Fruit fly (Drosophila melanogaster) whole organism, embryonic: ENCODE measurements around the gene CG43181.

Source experiments
- Bgb ChIP-seq: fragments of 200-800 bp; sonication (Bioruptor generic); IDR thresholded peaks from 2 replicates; pipeline ENCODE4 v1.3.6; 2022; ENCODE audit warnings: missing biosample characterization, missing genetic modification characterization; ENCODE audit not compliant: partially characterized antibody
- CG12769 ChIP-seq: fragments of 200-800 bp; sonication (Bioruptor generic); optimal IDR thresholded peaks from 2 replicates; lab custom pipeline; 2019; ENCODE audit warnings: missing biosample characterization, mild to moderate bottlenecking, missing genetic modification characterization, moderate library complexity
- CG13775 ChIP-seq: fragments of 200-800 bp; sonication (Bioruptor generic); optimal IDR thresholded peaks from 3 replicates; lab custom pipeline; 2017; ENCODE audit warnings: missing biosample characterization, mild to moderate bottlenecking, missing genetic modification characterization
- CG13894 ChIP-seq: fragments of 200-800 bp; sonication (Bioruptor generic); optimal IDR thresholded peaks from 3 replicates; lab custom pipeline; 2018; ENCODE audit warnings: missing biosample characterization, mild to moderate bottlenecking, missing genetic modification characterization, moderate library complexity
- CG14014 ChIP-seq: fragments of 200-800 bp; sonication (Bioruptor generic); IDR thresholded peaks from 2 replicates; pipeline ENCODE4 v1.3.6; 2022; ENCODE audit warnings: missing biosample characterization, missing genetic modification characterization
- CG18476 ChIP-seq: fragments of 200-800 bp; sonication (Bioruptor generic); optimal IDR thresholded peaks from 2 replicates; lab custom pipeline; 2016; ENCODE audit warnings: missing biosample characterization, mild to moderate bottlenecking, missing genetic modification characterization
- CG2199 ChIP-seq: fragments of 200-800 bp; sonication (Bioruptor generic); IDR thresholded peaks from 3 replicates; pipeline ENCODE4 v1.3.6; 2022; ENCODE audit warnings: missing biosample characterization, missing genetic modification characterization
- CG34224 ChIP-seq: fragments of 200-800 bp; sonication (Bioruptor generic); IDR thresholded peaks from 3 replicates; pipeline ENCODE4 v1.3.6; 2022; ENCODE audit warnings: missing biosample characterization, missing genetic modification characterization; ENCODE audit not compliant: partially characterized antibody
- CG42726 ChIP-seq: fragments of 200-800 bp; sonication (Bioruptor generic); IDR thresholded peaks from 2 replicates; pipeline ENCODE4 v1.3.6; 2022; ENCODE audit warnings: missing biosample characterization, missing genetic modification characterization; ENCODE audit not compliant: partially characterized antibody
- CG6654 ChIP-seq: fragments of 200-800 bp; sonication (Bioruptor generic); optimal IDR thresholded peaks from 2 replicates; lab custom pipeline; 2017; ENCODE audit warnings: missing biosample characterization, mild to moderate bottlenecking, missing genetic modification characterization
- CG6689 ChIP-seq: fragments of 200-800 bp; sonication (Bioruptor generic); IDR thresholded peaks from 2 replicates; pipeline ENCODE4 v1.3.6; 2022; ENCODE audit warnings: missing biosample characterization, missing genetic modification characterization
- CG9215 ChIP-seq: fragments of 200-800 bp; sonication (Bioruptor generic); IDR thresholded peaks from 2 replicates; pipeline ENCODE4 v1.3.6; 2022; ENCODE audit warnings: missing biosample characterization, missing genetic modification characterization
- CTCF ChIP-seq: fragments of 200-800 bp; sonication (Bioruptor generic); optimal IDR thresholded peaks from 2 replicates; lab custom pipeline; 2017; ENCODE audit warnings: missing biosample characterization, mild to moderate bottlenecking, missing genetic modification characterization, moderate library complexity
- Camta ChIP-seq: fragments of 200-800 bp; sonication (Bioruptor generic); optimal IDR thresholded peaks from 2 replicates; lab custom pipeline; 2016; ENCODE audit warnings: missing biosample characterization, missing genetic modification characterization
- Deaf1 ChIP-seq: fragments of 200-800 bp; optimal IDR thresholded peaks from 3 replicates; lab custom pipeline; 2019; ENCODE audit warnings: missing biosample characterization, mild to moderate bottlenecking, missing genetic modification characterization, moderate library complexity
- Dref ChIP-seq: fragments of 200-800 bp; sonication (Bioruptor generic); IDR thresholded peaks from 2 replicates; pipeline ENCODE4 v1.3.6; 2022; ENCODE audit warnings: missing biosample characterization, missing genetic modification characterization
- Hmr ChIP-seq: fragments of 200-800 bp; sonication (Bioruptor generic); optimal IDR thresholded peaks from 3 replicates; lab custom pipeline; 2017; ENCODE audit warnings: mild to moderate bottlenecking, missing biosample characterization, missing genetic modification reagents, missing genetic modification characterization
- Hsf ChIP-seq: fragments of 200-800 bp; sonication (Bioruptor generic); optimal IDR thresholded peaks from 3 replicates; lab custom pipeline; 2016; ENCODE audit warnings: missing biosample characterization, missing genetic modification characterization
- Med ChIP-seq: fragments of 200-800 bp; sonication (Bioruptor generic); peaks from one replicate; lab custom pipeline; 2016; ENCODE audit warnings: missing biosample characterization, missing genetic modification characterization, mild to moderate bottlenecking, inconsistent platforms, moderate library complexity
- Mes4 ChIP-seq: fragments of 200-800 bp; sonication (Bioruptor generic); optimal IDR thresholded peaks from 2 replicates; lab custom pipeline; 2016; ENCODE audit warnings: missing biosample characterization, missing genetic modification characterization
- NFAT ChIP-seq: fragments of 200-800 bp; sonication (Bioruptor generic); IDR thresholded peaks from 2 replicates; pipeline ENCODE4 v1.3.6; 2022; ENCODE audit warnings: missing biosample characterization, missing genetic modification characterization
- Nf-YB ChIP-seq: fragments of 200-800 bp; sonication (Bioruptor generic); optimal IDR thresholded peaks from 3 replicates; lab custom pipeline; 2019; ENCODE audit warnings: missing biosample characterization, mild to moderate bottlenecking, missing genetic modification characterization, moderate library complexity
- Opbp ChIP-seq: fragments of 200-800 bp; sonication (Bioruptor generic); IDR thresholded peaks from 3 replicates; pipeline ENCODE4 v1.3.6; 2022; ENCODE audit warnings: missing biosample characterization, missing genetic modification characterization; ENCODE audit not compliant: partially characterized antibody
- Stat92E ChIP-seq, 3 experiments: fragments of >200 bp in 2 of 3; fragments of 200-800 bp in 1 of 3; sonication (Bioruptor generic) in 1 of 3; optimal IDR thresholded peaks; 2 replicates each; lab custom pipeline; 2017 to 2019; ENCODE audit warnings: missing biosample characterization in 3 of 3, missing genetic modification characterization in 3 of 3, mild to moderate bottlenecking in 1 of 3, moderate library complexity in 1 of 3
- amos ChIP-seq: fragments of 200-800 bp; sonication (Bioruptor generic); IDR thresholded peaks from 2 replicates; pipeline ENCODE4 v1.3.6; 2022; ENCODE audit warnings: missing biosample characterization, missing genetic modification characterization; ENCODE audit not compliant: partially characterized antibody
- bsh ChIP-seq, 2 experiments: fragments of 200-800 bp; sonication (Bioruptor generic); optimal IDR thresholded peaks; 2 replicates each; lab custom pipeline; 2017 to 2018; ENCODE audit warnings: mild to moderate bottlenecking in 2 of 2, missing biosample characterization in 2 of 2, missing genetic modification characterization in 2 of 2, moderate library complexity in 1 of 2
- dimm ChIP-seq: fragments of 200-800 bp; sonication (Bioruptor generic); IDR thresholded peaks from 2 replicates; pipeline ENCODE4 v1.3.6; 2022; ENCODE audit warnings: missing biosample characterization, missing genetic modification characterization
- jing ChIP-seq: fragments of 200-800 bp; sonication (Bioruptor generic); optimal IDR thresholded peaks from 2 replicates; lab custom pipeline; 2018; ENCODE audit warnings: missing biosample characterization, mild to moderate bottlenecking, missing genetic modification characterization
- lov ChIP-seq, 2 experiments: fragments of 200-800 bp in 1 of 2; fragments of >200 bp in 1 of 2; sonication (Bioruptor generic) in 1 of 2; IDR thresholded peaks in 1 of 2; optimal IDR thresholded peaks in 1 of 2; 2 replicates in 1 of 2; 3 replicates in 1 of 2; pipeline versions ENCODE4 v1.3.6 to Lab custom; 2017 to 2022; ENCODE audit warnings: missing biosample characterization in 1 of 2, missing genetic modification characterization in 1 of 2
- nom ChIP-seq: fragments of 200-800 bp; sonication (Bioruptor generic); optimal IDR thresholded peaks from 2 replicates; lab custom pipeline; 2017; ENCODE audit warnings: missing biosample characterization, missing genetic modification characterization, mild to moderate bottlenecking, moderate library complexity, missing genetic modification reagents
- oc ChIP-seq: fragments of 200-800 bp; sonication (Bioruptor generic); optimal IDR thresholded peaks from 2 replicates; lab custom pipeline; 2018; ENCODE audit warnings: missing biosample characterization, mild to moderate bottlenecking, missing genetic modification characterization, moderate library complexity
- p53 ChIP-seq: fragments of 200-800 bp; sonication (Bioruptor generic); optimal IDR thresholded peaks from 2 replicates; lab custom pipeline; 2016; ENCODE audit warnings: missing biosample characterization, missing genetic modification characterization
- pita ChIP-seq: fragments of 200-800 bp; sonication (Bioruptor generic); optimal IDR thresholded peaks from 2 replicates; lab custom pipeline; 2017; ENCODE audit warnings: missing biosample characterization, mild to moderate bottlenecking, missing genetic modification characterization
- sens ChIP-seq: fragments of 200-800 bp; sonication (Bioruptor generic); peaks from one replicate; lab custom pipeline; 2016; ENCODE audit warnings: missing biosample characterization, missing genetic modification characterization
- sqz ChIP-seq: fragments of 200-800 bp; sonication (Bioruptor generic); optimal IDR thresholded peaks from 3 replicates; lab custom pipeline; 2018; ENCODE audit warnings: missing biosample characterization, mild to moderate bottlenecking, missing genetic modification characterization
- stc ChIP-seq: fragments of 200-800 bp; sonication (Bioruptor generic); IDR thresholded peaks from 2 replicates; pipeline ENCODE4 v1.3.6; 2022; ENCODE audit warnings: missing biosample characterization, missing genetic modification characterization
- stwl ChIP-seq: fragments of 200-800 bp; sonication (Bioruptor generic); optimal IDR thresholded peaks from 3 replicates; lab custom pipeline; 2018; ENCODE audit warnings: missing biosample characterization, mild to moderate bottlenecking, missing genetic modification characterization, moderate library complexity
- tgo ChIP-seq: fragments of 200-800 bp; sonication (Bioruptor generic); IDR thresholded peaks from 3 replicates; pipeline ENCODE4 v1.3.6; 2022; ENCODE audit warnings: missing biosample characterization, missing genetic modification characterization
- trem ChIP-seq: fragments of 200-800 bp; optimal IDR thresholded peaks from 3 replicates; lab custom pipeline; 2019; ENCODE audit warnings: missing biosample characterization, mild to moderate bottlenecking, missing genetic modification characterization, moderate library complexity
- usp ChIP-seq: fragments of >200 bp; optimal IDR thresholded peaks from 2 replicates; lab custom pipeline; 2017; ENCODE audit warnings: missing biosample characterization, missing genetic modification characterization
- zen2 ChIP-seq: fragments of 200-800 bp; sonication (Bioruptor generic); IDR thresholded peaks from 3 replicates; pipeline ENCODE4 v1.3.6; 2022; ENCODE audit warnings: missing biosample characterization, missing genetic modification characterization; ENCODE audit not compliant: partially characterized antibody

Gene CG43181

DNA sequence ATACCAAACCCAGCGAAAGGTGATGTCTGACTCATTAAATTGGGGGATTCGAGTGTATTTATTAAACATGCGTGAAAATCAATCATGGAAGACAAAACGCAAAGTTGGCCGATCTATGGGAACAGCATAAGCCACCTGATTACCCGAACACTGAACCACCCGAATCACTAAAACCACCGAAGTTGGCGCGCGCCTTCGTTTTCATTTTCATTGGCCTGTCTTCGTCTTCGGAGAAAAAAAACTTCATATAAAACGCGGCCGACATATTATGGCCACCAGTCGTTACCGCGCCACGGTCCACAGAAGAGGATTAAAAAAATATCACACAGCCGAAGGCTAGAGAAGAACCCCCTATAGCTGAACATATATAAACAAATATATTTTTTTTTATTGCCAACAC lies 5.9 kb downstream of the CG43181 start, which contains the start of gene y:
Gene y, plus strand, starts transcription at position 278 of the 400 bp plus-strand sequence.
- TF ChIP-seq sens (GFP tag; lab: Kevin White, UChicago) (peak; percentile 75), CG13894 (tag; lab: Kevin White, UChicago) (peak; percentile 89), jing (GFP tag; lab: Kevin White, UChicago) (peak; percentile 22), lov (optimal IDR thresholded peaks at IDR 0.05; lab: Kevin White, UChicago) (no peak), lov (GFP tag; IDR thresholded peaks at IDR 0.05; lab: Robert Waterston, UW) (0 out of 3 replicates have a peak, but pooled peaks have one; percentile 52), Hsf (GFP tag; lab: Kevin White, UChicago) (no peak), zen2 (no peak), sqz (peak; percentile 12), Med (GFP tag; lab: Kevin White, UChicago) (peak; percentile 39), p53 (no peak), CG13775 (no peak), Deaf1 (tag; lab: Kevin White, UChicago) (peak; percentile 92), usp (GFP tag; lab: Kevin White, UChicago) (no peak), dimm (GFP tag; lab: Robert Waterston, UW) (no peak), oc (tag; lab: Kevin White, UChicago) (peak; percentile 37), Hmr (GFP tag; lab: Kevin White, UChicago) (no peak), CG12769 (tag; lab: Kevin White, UChicago) (peak; percentile 17), stc (GFP tag; lab: Robert Waterston, UW) (no peak), Nf-YB (peak; percentile 60), tgo (GFP tag; lab: Robert Waterston, UW) (0 out of 3 replicates have a peak, but pooled peaks have one; percentile 32), CG18476 (GFP tag; lab: Kevin White, UChicago) (no peak), CG2199 (GFP tag; lab: Robert Waterston, UW) (peak; percentile 82; the same call in 2 of the 3 replicates), CG9215 (no peak), CG34224 (no peak), CG6689 (GFP tag; lab: Robert Waterston, UW) (0 out of 2 replicates have a peak, but pooled peaks have one; percentile 9), Camta (GFP tag; lab: Kevin White, UChicago) (no peak)

DNA sequence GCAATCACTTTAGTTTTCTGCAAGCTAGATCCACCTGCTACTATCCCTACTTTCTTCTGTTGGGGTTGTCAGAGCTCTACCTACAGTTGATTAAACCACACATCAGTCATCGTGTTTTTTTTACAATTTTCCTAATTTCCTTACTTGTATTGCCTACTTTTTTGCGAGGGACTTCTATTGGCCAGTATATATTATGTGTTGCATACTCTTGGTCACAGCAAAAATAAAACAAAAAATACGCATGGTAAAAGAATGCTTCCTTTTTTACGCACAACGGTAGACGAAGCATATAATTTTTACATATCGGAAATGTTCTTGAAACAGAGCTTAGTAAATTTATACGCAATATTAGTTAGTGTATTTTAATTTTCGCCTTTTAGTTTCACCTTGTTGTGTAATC lies 11.1 kb downstream of the CG43181 start:
- TF ChIP-seq CG14014 (GFP tag; lab: Robert Waterston, UW): no peak
- peak in 1 of 2 experiments; percentile 55 for TF ChIP-seq bsh (GFP tag; optimal IDR thresholded peaks at IDR 0.05; lab: Kevin White, UChicago)
- TF ChIP-seq Mes4: no peak
- TF ChIP-seq Stat92E (GFP tag; optimal IDR thresholded peaks at IDR 0.05; lab: Kevin White, UChicago): no peak
- TF ChIP-seq Opbp: 0 out of 3 replicates have a peak, but pooled peaks have one; percentile 36
- no peak for TF ChIP-seq trem (tag; lab: Kevin White, UChicago)
- peak; percentile 11; the same call in 1 of the 2 replicates for TF ChIP-seq amos (GFP tag; lab: Robert Waterston, UW)
- peak; percentile 90; the same call in 2 of the 3 replicates for TF ChIP-seq CG2199 (GFP tag; lab: Robert Waterston, UW)
- TF ChIP-seq stwl (tag; lab: Kevin White, UChicago): peak; percentile 56
- TF ChIP-seq CTCF (GFP tag; lab: Kevin White, UChicago): peak; percentile 77
- TF ChIP-seq Bgb (GFP tag; lab: Robert Waterston, UW): peak; percentile 52
- no peak for TF ChIP-seq Dref (GFP tag; lab: Robert Waterston, UW)
- TF ChIP-seq pita: peak; percentile 16
- peak; percentile 67 for TF ChIP-seq nom
- no peak for TF ChIP-seq CG6654 (GFP tag; lab: Kevin White, UChicago)
- TF ChIP-seq CG42726 (GFP tag; lab: Robert Waterston, UW): 0 out of 2 replicates have a peak, but pooled peaks have one; percentile 30
- TF ChIP-seq NFAT (GFP tag; lab: Robert Waterston, UW): no peak
